Worm (Caenorhabditis elegans) whole organism, L2 larva: ENCODE results near the gene Y77E11A.8.

Source experiments
- ZK546.5 ChIP-seq: sonication (generic microtip); optimal IDR thresholded peaks from 2 replicates; lab custom pipeline; 2017; ENCODE audit warnings: missing biosample characterization, missing genetic modification characterization
- aly-2 ChIP-seq: fragments of 150-350 bp; optimal IDR thresholded peaks from 2 replicates; lab custom pipeline; 2014; ENCODE audit warnings: missing biosample characterization, missing genetic modification characterization
- ceh-16 ChIP-seq: fragments of 150-350 bp; optimal IDR thresholded peaks from 2 replicates; lab custom pipeline; 2014; ENCODE audit warnings: missing biosample characterization, missing genetic modification characterization
- dmd-4 ChIP-seq: sonication (generic microtip); optimal IDR thresholded peaks from 2 replicates; lab custom pipeline; 2017; ENCODE audit warnings: missing biosample characterization, missing genetic modification characterization
- egl-27 ChIP-seq: sonication (generic microtip); optimal IDR thresholded peaks from 3 replicates; lab custom pipeline; 2017; ENCODE audit warnings: missing biosample characterization, missing genetic modification reagents, missing genetic modification characterization
- lin-39 ChIP-seq: fragments of 150-350 bp; optimal IDR thresholded peaks from 2 replicates; lab custom pipeline; 2014; ENCODE audit warnings: missing biosample characterization, missing genetic modification reagents, missing genetic modification characterization
- nhr-23 ChIP-seq: fragments of 150-350 bp; optimal IDR thresholded peaks from 2 replicates; lab custom pipeline; 2014; ENCODE audit warnings: missing biosample characterization, missing genetic modification reagents, missing genetic modification characterization
- nhr-237 ChIP-seq: fragments of 150-350 bp; optimal IDR thresholded peaks from 2 replicates; lab custom pipeline; 2014; ENCODE audit warnings: missing biosample characterization, missing genetic modification characterization
- nhr-25 ChIP-seq: fragments of 150-350 bp; sonication (generic microtip); optimal IDR thresholded peaks from 3 replicates; lab custom pipeline; 2014; ENCODE audit warnings: missing biosample characterization, missing genetic modification characterization
- nhr-77 ChIP-seq: fragments of 150-350 bp; optimal IDR thresholded peaks from 2 replicates; lab custom pipeline; 2014; ENCODE audit warnings: missing biosample characterization, missing genetic modification characterization
- snpc-4 ChIP-seq: fragments of 150-350 bp; optimal IDR thresholded peaks from 2 replicates; lab custom pipeline; 2014; ENCODE audit warnings: missing biosample characterization, missing genetic modification characterization
- unc-55 ChIP-seq: fragments of 150-350 bp; sonication (generic microtip); optimal IDR thresholded peaks from 3 replicates; lab custom pipeline; 2014; ENCODE audit warnings: missing biosample characterization, missing genetic modification reagents, missing genetic modification characterization
- zag-1 ChIP-seq: fragments of 150-350 bp; optimal IDR thresholded peaks from 2 replicates; lab custom pipeline; 2014; ENCODE audit warnings: missing biosample characterization, missing genetic modification characterization

DNA sequence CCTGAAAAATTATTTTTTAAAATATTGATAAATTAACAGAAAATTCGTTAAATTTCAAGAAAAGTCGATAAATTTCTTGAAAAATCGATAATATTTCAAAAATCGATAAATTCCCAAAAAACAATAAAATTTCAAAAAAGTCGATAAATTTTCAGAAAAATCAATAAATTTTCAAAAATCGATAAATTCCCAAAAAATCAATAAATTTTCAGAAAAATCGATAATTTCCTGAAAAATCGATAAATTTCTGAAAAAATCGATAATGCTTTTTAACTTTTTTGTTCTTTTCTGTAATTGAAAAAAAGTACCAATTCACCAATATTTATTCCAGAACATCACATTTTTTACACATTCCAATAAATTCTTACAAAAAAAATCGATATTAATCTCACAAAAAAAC, 10.3 kb upstream of the Y77E11A.8 start:
- TF ChIP-seq nhr-77 (no peak), snpc-4 (tag; lab: Kevin White, UChicago) (no peak), nhr-23 (tag; lab: Kevin White, UChicago) (no peak), aly-2 (tag; lab: Kevin White, UChicago) (no peak), nhr-25 (tag; lab: Kevin White, UChicago) (no peak), ceh-16 (no peak), zag-1 (tag; lab: Kevin White, UChicago) (no peak), egl-27 (tag; lab: Kevin White, UChicago) (no peak), lin-39 (no peak), ZK546.5 (tag; lab: Kevin White, UChicago) (no peak), unc-55 (GFP tag; lab: Kevin White, UChicago) (no peak), dmd-4 (tag; lab: Kevin White, UChicago) (no peak), nhr-237 (tag; lab: Kevin White, UChicago) (no peak)
